Worm (Caenorhabditis elegans): ENCODE results near the gene T09D3.9.

DNA sequence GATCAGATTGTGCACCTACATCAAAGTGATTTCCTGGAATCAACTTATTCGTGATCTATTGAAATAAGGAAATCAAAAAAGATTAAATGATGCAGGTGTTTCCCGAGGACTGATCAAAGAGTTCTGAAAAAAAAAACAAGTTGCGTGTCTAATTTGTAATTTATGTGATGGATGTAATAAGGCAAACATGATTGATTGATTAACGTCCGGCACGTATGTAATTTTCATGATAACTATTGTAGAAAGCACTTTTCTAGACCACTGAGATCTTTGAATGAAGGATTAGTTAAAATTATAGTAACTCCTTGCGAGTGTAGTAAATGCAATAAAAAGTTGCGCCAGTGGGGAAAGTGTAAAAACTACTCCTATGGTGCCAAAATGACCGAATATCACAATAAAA, 23.3 kb downstream of the T09D3.9 start, which contains the start of gene srg-25:
- no peak for TF ChIP-seq klf-2 (GFP tag; conservative IDR thresholded peaks at IDR 0.05)
- TF ChIP-seq cog-1 (tag; optimal IDR thresholded peaks at IDR 0.05) = no peak
- no peak for TF ChIP-seq ztf-29 (GFP tag; IDR thresholded peaks at IDR 0.05)
- no peak for TF ChIP-seq flt-1 (GFP tag; IDR thresholded peaks at IDR 0.05)

All from whole organism, midembryonic.